Fruit fly (Drosophila melanogaster): ENCODE results near the gene Wnt10.
A peak's percentile ranks its signal among the peaks of the same experiment; 100 is the strongest.

Wnt10 gene

DNA sequence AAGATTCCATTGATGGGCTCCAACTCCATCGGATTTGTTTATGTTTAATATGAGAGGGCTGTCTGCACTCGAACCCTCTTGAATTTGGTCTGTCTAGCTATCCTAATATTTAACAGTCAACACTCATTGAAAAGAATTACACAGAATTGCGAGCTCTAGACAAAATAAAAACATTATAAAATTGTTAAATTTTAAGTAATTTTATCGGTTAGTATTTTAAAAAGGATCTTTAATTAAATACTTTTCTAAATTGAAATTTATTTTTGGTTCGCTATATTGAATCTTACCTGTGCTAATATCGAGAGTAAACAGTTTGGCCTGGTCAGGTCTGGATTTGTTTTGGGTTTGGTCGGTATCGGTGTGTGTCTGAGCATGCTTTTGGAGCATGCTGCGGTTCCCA is 38.4 kb downstream of the Wnt10 start (continued):
- TF ChIP-seq Dll (GFP tag; IDR thresholded peaks at IDR 0.05; ENCODE audit: partially characterized antibody) (no peak), CG33557 (GFP tag; optimal IDR thresholded peaks at IDR 0.05) (peak; percentile 51), CG4360 (GFP tag; IDR thresholded peaks at IDR 0.05) (no peak), CG14050 (GFP tag; IDR thresholded peaks at IDR 0.05) (no peak; the same call in 2 of the 3 replicates), fd64A (GFP tag; optimal IDR thresholded peaks at IDR 0.05) (no peak), twi (tag; optimal IDR thresholded peaks at IDR 0.05) (peak; percentile 57), CG17385 (GFP tag; optimal IDR thresholded peaks at IDR 0.05) (peak; percentile 65), Sry-δ (GFP tag; optimal IDR thresholded peaks at IDR 0.05) (no peak), CG14667 (GFP tag; IDR thresholded peaks at IDR 0.05) (peak; percentile 64), CG8388 (GFP tag; optimal IDR thresholded peaks at IDR 0.05) (peak; percentile 67), en (GFP tag; optimal IDR thresholded peaks at IDR 0.05) (no peak), HmgZ (tag; optimal IDR thresholded peaks at IDR 0.05) (peak; percentile 54), br (optimal IDR thresholded peaks at IDR 0.05) (no peak), CG4617 (GFP tag; optimal IDR thresholded peaks at IDR 0.05; ENCODE audit: borderline replicate concordance) (no peak), CG18599 (GFP tag; optimal IDR thresholded peaks at IDR 0.05) (peak; percentile 69), CG10431 (GFP tag; optimal IDR thresholded peaks at IDR 0.05) (peak; percentile 2), Trl (optimal IDR thresholded peaks at IDR 0.05) (no peak), Trl (GFP tag; optimal IDR thresholded peaks at IDR 0.05) (no peak), Rx (GFP tag; IDR thresholded peaks at IDR 0.05) (no peak), Tbp (GFP tag; optimal IDR thresholded peaks at IDR 0.05) (no peak), vnd (GFP tag; IDR thresholded peaks at IDR 0.05; ENCODE audit: partially characterized antibody) (no peak), CoRest (tag; optimal IDR thresholded peaks at IDR 0.05) (peak; percentile 85), slp2 (GFP tag; optimal IDR thresholded peaks at IDR 0.05) (no peak), CG9727 (GFP tag; optimal IDR thresholded peaks at IDR 0.05) (peak; percentile 71), CG31441 (GFP tag; IDR thresholded peaks at IDR 0.05) (peak; percentile 71), jumu (GFP tag; optimal IDR thresholded peaks at IDR 0.05) (no peak), CG8290 (GFP tag; optimal IDR thresholded peaks at IDR 0.05) (no peak), CG8290 (tag; optimal IDR thresholded peaks at IDR 0.05) (peak in 1 of 2 experiments; percentile 16), CG11560 (tag; IDR thresholded peaks at IDR 0.05) (peak; percentile 59; the same call in 2 of the 3 replicates), sisA (GFP tag; IDR thresholded peaks at IDR 0.05) (peak; percentile 75), CG10565 (GFP tag; optimal IDR thresholded peaks at IDR 0.05) (no peak), CG8281 (tag; optimal IDR thresholded peaks at IDR 0.05) (peak; percentile 7), CG9876 (GFP tag; optimal IDR thresholded peaks at IDR 0.05) (no peak), Dbx (GFP tag; IDR thresholded peaks at IDR 0.05) (peak; percentile 82), ato (GFP tag; IDR thresholded peaks at IDR 0.05; ENCODE audit: partially characterized antibody) (no peak), CG10979 (tag; optimal IDR thresholded peaks at IDR 0.05) (peak; percentile 72), Bgb (GFP tag; IDR thresholded peaks at IDR 0.05; ENCODE audit: partially characterized antibody) (no peak), CG13296 (GFP tag; optimal IDR thresholded peaks at IDR 0.05) (peak; percentile 62), inv (GFP tag; IDR thresholded peaks at IDR 0.05; ENCODE audit: partially characterized antibody) (no peak), grn (GFP tag; optimal IDR thresholded peaks at IDR 0.05) (no peak), Abd-B (GFP tag; optimal IDR thresholded peaks at IDR 0.05) (peak; percentile 45), CG14965 (GFP tag; optimal IDR thresholded peaks at IDR 0.05; ENCODE audit: borderline replicate concordance) (no peak), CG10147 (GFP tag; optimal IDR thresholded peaks at IDR 0.05) (peak; percentile 78), CG10274 (GFP tag; optimal IDR thresholded peaks at IDR 0.05) (no peak), CG8478 (optimal IDR thresholded peaks at IDR 0.05) (no peak), tgo (GFP tag; IDR thresholded peaks at IDR 0.05) (peak; percentile 92), CG42726 (GFP tag; IDR thresholded peaks at IDR 0.05; ENCODE audit: partially characterized antibody) (no peak), Six4 (GFP tag; optimal IDR thresholded peaks at IDR 0.05) (peak; percentile 2), CG17186 (GFP tag; optimal IDR thresholded peaks at IDR 0.05) (no peak), onecut (GFP tag; IDR thresholded peaks at IDR 0.05) (0 out of 2 replicates have a peak, but pooled peaks have one; percentile 39), Mad (GFP tag; optimal IDR thresholded peaks at IDR 0.05) (peak; percentile 5), CG8089 (GFP tag; optimal IDR thresholded peaks at IDR 0.05) (peak; percentile 3)
